Worm (Caenorhabditis elegans): ENCODE measurements around the gene F58H1.6.

F58H1.6 gene

ce11 chrV:11985384-11985783 lies 43.0 kb downstream of the F58H1.6 start, which contains the start of gene mans-2:
mans-2 (minus strand) TSS chrV:11985484.
- TF ChIP-seq elt-1 (tag; optimal IDR thresholded peaks at IDR 0.05; ENCODE audit: borderline replicate concordance, insufficient read depth) (no peak), drap-1 (GFP tag; optimal IDR thresholded peaks at IDR 0.05) (no peak)

ce11 chrV:11986078-11986869 lies 43.8 kb downstream of the F58H1.6 start:
- TF ChIP-seq ces-1 (GFP tag; optimal IDR thresholded peaks at IDR 0.05) (peak; percentile 97), nhr-2 (tag; optimal IDR thresholded peaks at IDR 0.05) (no peak), blmp-1 (tag; optimal IDR thresholded peaks at IDR 0.05) (peak; percentile 80)

- TF ChIP-seq nhr-12 (tag; optimal IDR thresholded peaks at IDR 0.05), result no peak
- peak; percentile 47 for TF ChIP-seq blmp-1 (tag; optimal IDR thresholded peaks at IDR 0.05)
- no peak for TF ChIP-seq lin-32 (GFP tag; optimal IDR thresholded peaks at IDR 0.05)
- TF ChIP-seq M03D4.4 (tag; optimal IDR thresholded peaks at IDR 0.05), result no peak
These were observed 47.4 kb downstream of the F58H1.6 start for ce11 chrV:11989861-11990260.

- peak; percentile 45 for TF ChIP-seq ces-1 (GFP tag; optimal IDR thresholded peaks at IDR 0.05)
- no peak for TF ChIP-seq drap-1 (GFP tag; optimal IDR thresholded peaks at IDR 0.05)
These were observed 48.2 kb downstream of the F58H1.6 start for ce11 chrV:11990511-11991127.

ce11 chrV:11993706-11994345 lies 51.4 kb downstream of the F58H1.6 start, which contains the start of the genes cyl-1 and C52E4.7:
cyl-1 (minus strand) TSS chrV:11993723.
C52E4.7 (plus strand) TSS chrV:11994295.
- peak; percentile 51 for TF ChIP-seq pha-4 (tag; optimal IDR thresholded peaks at IDR 0.05)
- TF ChIP-seq ceh-39 (tag; optimal IDR thresholded peaks at IDR 0.05), result peak; percentile 29
- no peak for TF ChIP-seq zip-8 (tag; optimal IDR thresholded peaks at IDR 0.05)
- TF ChIP-seq mep-1 (tag; optimal IDR thresholded peaks at IDR 0.05), result peak; percentile 83
- peak; percentile 43 for TF ChIP-seq nhr-237 (tag; optimal IDR thresholded peaks at IDR 0.05)
- TF ChIP-seq lin-13 (tag; optimal IDR thresholded peaks at IDR 0.05), result peak; percentile 49
- TF ChIP-seq lsy-2 (tag; optimal IDR thresholded peaks at IDR 0.05), result peak; percentile 9
- TF ChIP-seq snpc-4 (tag; optimal IDR thresholded peaks at IDR 0.05), result no peak
- peak; percentile 42 for TF ChIP-seq ces-1 (GFP tag; optimal IDR thresholded peaks at IDR 0.05)
